Fruit fly (Drosophila melanogaster): ENCODE results near the gene CG17027.

The CG17027 gene

DNA sequence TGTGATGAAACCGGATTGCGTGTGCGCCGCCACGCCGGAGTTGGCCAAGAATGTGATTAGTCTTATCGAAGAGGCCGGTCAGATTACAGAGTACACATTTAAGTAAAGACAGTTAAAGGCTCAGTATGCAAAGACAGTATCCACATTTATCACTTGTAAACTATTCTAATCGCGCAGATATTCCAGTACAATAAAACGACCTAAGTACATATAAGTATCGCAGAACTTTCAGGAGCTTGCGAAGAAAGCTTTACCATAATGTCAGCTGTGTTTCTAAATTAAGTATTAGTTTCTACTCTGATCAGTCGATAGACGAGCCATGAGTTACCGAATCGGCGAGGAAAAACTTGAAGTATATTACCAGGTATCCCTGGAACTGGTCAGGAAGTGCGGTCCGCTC, 1.7 kb upstream of the CG17027 start, which contains the start of gene CG17028:
Gene CG17028 (plus strand): TSS at position 301 of the 400 bp plus-strand sequence.
- TF ChIP-seq CTCF (optimal IDR thresholded peaks at IDR 0.05) (no peak), CG8478 (optimal IDR thresholded peaks at IDR 0.05) (no peak)

DNA sequence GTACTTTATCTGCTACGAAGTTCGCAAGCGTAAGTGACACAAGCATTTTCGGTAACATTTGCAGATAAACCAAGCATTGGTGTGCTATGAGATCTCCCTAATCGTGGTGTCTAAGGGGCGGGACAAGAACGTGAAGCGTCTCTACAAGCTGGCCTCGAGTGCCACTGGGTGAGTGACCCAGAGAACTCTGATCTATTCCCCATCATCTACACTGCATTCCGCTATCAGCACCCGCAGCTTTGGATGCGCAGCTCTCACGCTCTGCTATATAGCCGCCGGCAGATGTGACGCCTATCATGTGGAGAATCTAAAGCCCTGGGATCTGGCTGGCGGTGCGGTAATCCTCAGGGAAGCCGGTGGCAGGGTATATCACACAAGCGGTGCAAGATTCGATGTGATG, 660 bp upstream of the CG17027 start:
- TF ChIP-seq CTCF (optimal IDR thresholded peaks at IDR 0.05) (no peak), CG8478 (optimal IDR thresholded peaks at IDR 0.05) (no peak)

DNA sequence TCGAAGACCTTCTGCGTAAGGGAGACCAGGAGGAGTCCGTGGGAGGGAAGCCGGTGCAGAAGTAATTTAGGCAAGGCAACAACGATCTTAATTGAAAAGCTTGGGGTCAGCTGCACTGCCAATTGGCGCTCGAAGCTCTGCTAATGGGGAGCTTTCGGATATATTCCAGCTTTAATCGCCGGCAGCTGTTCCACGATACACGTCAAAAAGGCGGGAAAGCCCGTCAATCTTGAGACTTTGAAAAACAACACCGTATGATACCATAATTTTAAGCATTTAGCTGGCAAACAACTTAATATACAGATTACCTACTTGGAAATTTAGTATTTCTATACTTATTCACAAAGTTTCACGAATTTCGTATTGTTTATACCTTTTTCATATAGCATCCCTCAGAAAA, 1.5 kb downstream of the CG17027 start:
- TF ChIP-seq CTCF (optimal IDR thresholded peaks at IDR 0.05) (no peak), CG8478 (optimal IDR thresholded peaks at IDR 0.05) (no peak)

DNA sequence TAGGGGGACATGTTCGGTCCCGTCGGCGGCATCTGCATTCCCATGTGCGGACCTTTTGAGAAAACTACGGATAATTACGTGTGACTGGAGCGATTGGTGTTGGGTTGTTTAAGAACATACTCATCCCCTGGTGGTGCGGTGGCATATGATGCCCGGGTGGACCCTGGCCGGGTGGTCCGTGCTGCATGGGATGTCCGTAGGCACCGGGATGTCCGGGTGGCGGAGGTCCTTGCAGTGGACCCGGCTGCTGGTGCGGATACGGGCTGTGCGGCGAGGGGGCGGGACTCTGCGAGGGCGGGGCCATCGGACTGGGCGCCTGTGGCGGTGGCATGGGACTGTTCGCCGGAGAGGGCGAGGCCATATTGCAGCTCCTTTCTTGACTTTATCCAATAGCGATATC, 2.2 kb downstream of the CG17027 start:
- no peak for TF ChIP-seq CTCF (optimal IDR thresholded peaks at IDR 0.05)
- TF ChIP-seq CG8478 (optimal IDR thresholded peaks at IDR 0.05): no peak

DNA sequence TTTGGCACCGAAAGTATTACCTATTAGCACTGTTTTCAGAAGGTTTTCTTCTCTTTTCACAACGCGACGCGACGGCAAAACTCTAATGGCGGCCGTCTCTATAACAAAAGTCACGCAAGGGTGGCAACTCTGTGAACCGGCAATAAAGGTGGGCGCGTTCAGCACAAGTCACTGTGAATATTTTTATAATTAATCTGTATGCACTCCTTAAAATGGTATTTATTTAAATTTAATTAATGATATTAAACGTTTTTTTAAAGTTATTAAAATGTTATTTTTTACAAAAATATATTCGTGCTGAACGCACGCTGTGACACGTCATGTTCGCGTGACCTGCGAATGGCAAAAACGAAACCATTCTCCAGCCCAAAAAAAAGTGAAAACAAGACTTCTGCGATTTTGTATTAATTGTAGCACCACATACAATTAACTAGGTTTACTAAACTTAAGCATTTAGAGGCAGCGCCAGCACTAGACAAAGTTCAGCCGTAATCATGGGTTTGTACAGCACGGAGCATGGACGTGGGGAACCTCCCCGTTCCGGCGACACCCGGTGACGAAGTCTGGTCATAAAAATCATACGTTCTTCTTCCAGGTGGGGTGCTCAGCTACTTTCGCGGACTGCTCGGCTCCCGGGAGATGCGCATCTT, 3.0 kb downstream of the CG17027 start, which contains the start of the genes brm and Arl1:
Gene brm (minus strand): TSS at position 87 of the 650 bp plus-strand sequence.
Gene Arl1 (plus strand): TSS at position 353 of the 650 bp plus-strand sequence.
- TF ChIP-seq CG8478 (optimal IDR thresholded peaks at IDR 0.05) (no peak), CTCF (optimal IDR thresholded peaks at IDR 0.05) (no peak)

DNA sequence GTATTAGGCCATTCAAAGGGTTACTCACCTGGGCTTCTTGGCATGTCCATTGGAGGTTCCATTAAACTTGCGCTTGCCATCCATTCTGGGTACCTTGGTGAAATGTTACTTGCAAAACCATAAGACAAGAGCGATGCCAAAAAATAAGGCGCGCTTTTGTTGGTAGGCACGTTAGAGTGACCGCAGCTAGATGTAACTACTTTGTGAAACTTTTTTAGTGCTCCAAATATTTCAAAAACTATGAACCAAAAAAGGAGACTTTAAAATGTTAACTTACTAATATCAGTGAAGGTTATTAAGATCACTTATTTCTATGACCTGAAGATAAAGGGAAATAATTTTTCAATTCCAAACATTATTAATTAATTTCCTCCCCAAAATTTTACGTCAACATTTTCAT, 7.7 kb downstream of the CG17027 start, which contains the start of gene PolD1:
Gene PolD1 (minus strand): TSS at position 181 of the 400 bp plus-strand sequence.
- TF ChIP-seq CG8478 (optimal IDR thresholded peaks at IDR 0.05): no peak

DNA sequence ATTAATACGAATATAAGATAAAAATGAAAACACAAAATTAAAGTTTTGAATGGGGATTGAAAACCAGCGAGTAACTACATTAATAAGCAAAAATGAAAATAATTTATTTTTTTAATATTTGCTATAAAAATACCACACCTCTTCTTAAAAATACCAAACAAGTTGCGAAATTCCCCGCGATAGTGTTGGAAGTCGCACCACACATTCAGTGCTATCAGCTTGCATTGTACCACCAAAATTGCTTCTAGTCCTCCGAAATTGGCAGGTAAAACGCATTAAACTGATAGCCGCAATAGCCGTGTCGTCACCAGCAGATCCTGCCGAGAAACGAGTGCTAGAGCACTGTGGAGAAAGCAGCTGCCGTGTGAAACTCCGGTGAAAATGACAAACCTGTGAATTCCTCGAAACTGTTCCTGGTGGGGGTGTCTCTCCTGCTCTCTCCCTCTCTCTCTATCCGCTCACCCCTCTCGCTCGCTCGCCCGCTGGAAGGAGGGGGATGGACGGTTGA, 8.2 kb downstream of the CG17027 start, which contains the start of gene Hip14:
Gene Hip14 (plus strand): TSS at position 198 of the 508 bp plus-strand sequence.
- TF ChIP-seq CTCF (optimal IDR thresholded peaks at IDR 0.05) (peak in 1 of 2 experiments; percentile 32), CG8478 (optimal IDR thresholded peaks at IDR 0.05) (no peak)

DNA sequence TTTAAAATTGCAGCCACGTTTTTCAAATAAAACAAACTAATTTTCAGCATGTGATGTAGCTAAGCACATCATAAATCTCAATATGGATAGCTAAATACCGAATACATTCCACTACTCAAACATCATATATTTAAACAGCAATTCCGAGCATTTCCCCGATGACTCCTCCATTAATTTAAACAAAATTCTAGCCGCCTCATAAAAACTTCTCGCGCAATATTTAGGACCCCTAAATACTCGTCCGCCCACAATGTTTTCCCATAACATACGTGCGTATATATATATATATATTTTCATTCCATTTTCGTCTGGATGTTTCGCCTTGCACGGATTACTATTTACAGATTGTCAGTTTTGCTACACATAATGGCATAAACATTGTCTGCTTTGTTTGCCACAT, 16.1 kb downstream of the CG17027 start:
- TF ChIP-seq CG8478 (optimal IDR thresholded peaks at IDR 0.05) (no peak), CTCF (optimal IDR thresholded peaks at IDR 0.05) (no peak)

DNA sequence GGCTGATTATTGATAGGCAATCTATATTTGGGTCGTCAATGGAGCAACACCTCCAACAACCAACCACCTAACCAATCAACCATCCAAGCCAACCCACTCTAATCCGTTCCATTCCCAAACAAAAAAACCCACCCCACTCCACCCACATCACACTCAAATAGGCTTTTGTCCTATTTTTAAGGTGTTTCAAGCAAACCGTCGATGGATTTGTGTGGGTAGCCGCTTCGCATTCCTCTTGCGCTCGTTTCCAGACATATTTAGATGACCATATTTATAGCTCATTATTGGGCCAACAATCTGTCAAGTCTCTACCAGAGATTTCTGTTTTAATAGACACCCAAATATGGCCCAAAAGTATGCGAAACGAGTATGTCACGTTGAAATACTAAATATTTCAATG, 18.3 kb downstream of the CG17027 start:
- TF ChIP-seq CTCF (optimal IDR thresholded peaks at IDR 0.05) (no peak), CG8478 (optimal IDR thresholded peaks at IDR 0.05) (no peak)

DNA sequence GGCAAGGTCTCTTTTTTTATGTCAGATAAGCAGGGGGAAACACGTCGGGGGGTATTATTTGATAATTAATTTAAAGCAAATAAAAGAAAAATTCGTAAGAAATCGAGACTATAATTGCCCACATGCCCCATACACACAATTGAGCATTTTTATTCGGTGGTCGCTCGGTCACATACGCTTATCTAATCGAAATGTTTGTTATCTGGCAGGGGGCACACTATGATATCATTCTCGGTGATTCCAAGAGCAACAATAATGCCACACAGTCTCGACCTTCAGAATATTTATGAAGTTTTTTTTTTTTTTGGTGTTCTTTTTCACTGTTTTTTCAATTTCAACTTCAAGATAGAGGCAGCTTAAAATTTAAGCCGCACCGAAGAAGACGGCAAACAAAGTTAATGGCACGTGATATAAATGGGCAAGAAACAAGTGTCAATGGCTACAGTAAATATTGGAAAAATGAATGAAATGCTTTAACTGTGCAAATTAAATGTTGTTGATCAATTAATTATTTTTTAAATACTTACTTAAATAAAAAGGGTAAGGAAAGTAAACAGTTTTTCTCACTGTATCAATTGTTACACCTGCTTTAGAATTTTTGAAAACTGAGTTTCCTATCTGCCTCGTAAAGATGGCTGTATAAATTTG, 19.6 kb downstream of the CG17027 start:
- TF ChIP-seq CTCF (optimal IDR thresholded peaks at IDR 0.05) (no peak), CG8478 (optimal IDR thresholded peaks at IDR 0.05) (no peak)

DNA sequence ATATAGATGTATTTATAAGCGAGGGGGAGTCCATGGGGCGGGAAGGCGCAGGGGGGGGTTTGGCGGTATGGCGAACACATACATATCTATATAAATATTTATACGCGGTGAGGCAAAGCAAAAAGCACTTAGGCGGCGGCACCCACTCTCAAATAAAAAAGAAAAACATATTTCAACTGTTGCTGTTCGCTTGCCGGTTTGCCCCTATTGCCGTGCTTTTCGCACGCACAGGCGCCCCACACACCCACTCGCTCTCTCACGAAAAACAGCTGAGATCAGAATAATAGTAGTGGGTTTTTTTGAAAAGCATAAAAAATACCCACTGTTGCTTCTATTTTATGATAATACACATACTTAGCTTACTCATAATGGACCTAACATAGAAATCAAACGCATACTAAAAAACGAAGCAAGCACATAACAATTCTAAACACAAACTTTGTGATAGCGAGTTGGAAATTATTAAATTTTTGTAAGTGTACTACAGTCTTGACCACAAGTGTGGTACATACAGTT, 21.3 kb downstream of the CG17027 start:
- TF ChIP-seq CTCF (optimal IDR thresholded peaks at IDR 0.05): no peak
- TF ChIP-seq CG8478 (optimal IDR thresholded peaks at IDR 0.05): no peak

DNA sequence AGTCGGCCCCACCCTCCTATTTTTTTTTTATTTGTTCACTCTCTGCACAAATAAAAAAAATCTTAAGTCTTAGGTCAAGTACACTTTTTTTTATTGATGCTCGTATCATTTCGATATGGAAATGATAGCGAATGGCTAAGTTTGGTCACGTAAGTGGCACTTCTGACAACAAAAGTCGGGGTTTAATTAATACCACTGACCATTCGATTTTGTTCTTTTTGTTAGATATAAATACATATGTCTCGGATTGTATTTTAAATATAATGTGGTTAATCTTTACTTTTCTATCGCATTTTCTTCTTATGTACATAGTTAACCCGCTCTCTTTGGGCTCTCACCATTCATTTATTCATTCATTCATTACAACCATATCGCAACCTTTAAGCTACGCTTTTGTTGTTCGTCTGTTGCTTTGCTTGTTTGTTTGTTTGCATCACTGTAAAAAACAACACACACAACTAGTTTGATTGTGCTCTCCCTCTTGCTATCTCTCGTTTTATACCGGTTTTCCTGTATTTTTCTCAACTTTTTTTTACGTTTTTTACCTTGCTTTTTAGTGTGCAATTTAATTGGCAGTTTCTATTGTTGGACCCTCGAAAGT, 22.3 kb downstream of the CG17027 start:
- TF ChIP-seq CG8478 (optimal IDR thresholded peaks at IDR 0.05) (no peak), CTCF (optimal IDR thresholded peaks at IDR 0.05) (no peak)

DNA sequence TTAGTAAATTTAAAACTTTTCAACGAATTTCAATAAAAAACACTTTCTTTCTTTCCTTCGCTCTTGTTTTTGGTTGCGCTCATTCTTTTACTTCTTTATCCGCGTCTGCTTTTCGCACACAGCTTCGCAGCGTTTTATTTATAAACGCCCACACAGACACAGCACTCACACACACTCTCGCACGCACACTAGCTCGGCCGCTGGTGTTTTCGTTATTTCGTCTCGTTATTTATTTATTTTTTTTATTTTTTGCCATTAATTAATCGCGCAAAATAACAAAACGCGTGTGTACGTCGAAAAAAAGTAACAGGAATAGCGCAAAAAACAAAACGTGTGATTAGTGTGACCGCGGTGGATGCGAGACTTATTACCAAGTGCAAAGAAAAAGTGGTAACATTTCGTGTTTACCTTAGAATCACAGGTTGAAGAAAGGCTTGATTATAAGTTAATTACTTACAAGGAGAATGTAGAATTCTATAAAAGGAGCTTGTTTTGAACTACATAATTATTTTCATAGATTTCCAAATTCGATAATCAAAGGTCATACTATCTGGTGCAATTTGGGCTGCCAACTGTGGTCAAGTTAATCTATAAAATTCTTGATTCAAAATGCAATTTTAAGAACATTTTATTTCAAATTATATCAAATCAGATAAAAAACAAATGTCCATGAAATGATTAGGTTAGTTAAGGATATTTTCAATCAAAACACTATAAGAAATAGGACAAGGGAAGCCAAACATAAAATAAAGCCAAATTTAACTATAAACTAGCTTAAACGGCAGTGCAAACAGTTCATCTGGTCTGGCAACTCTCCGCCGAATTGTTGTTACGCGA, 24.7 kb downstream of the CG17027 start, which contains the start of the genes hzg and mRpS31:
Gene hzg (minus strand): TSS at position 336 of the 837 bp plus-strand sequence.
Gene mRpS31 (plus strand): TSS at position 793 of the 837 bp plus-strand sequence.
- TF ChIP-seq CG8478 (optimal IDR thresholded peaks at IDR 0.05): no peak
- no peak for TF ChIP-seq CTCF (optimal IDR thresholded peaks at IDR 0.05)

DNA sequence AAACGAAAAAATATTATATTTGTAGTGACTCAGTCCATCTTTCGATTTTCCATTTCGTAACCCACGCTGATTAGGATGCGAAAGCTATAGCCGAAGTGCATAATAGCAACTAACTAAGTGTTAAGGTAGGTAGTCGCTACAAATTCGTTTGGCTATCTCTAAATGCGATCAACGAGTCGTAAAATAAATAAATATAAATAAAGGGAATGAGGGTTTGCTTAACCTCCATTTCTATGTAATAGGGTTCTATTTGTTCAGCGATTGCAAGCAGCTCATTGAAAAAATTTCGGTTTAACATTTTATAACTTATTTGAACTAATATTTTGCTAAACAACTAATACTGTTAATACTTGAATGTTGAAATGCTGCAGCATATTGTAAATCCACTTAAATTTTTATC, 30.3 kb downstream of the CG17027 start:
- no peak for TF ChIP-seq CG8478 (optimal IDR thresholded peaks at IDR 0.05)
